Fruit fly (Drosophila melanogaster): ENCODE results near the gene Pgant5.

Pgant5 gene

dm6 chr2L:5080225-5080867 is 13.0 kb downstream of the Pgant5 start (continued):
- TF ChIP-seq CoRest (tag; optimal IDR thresholded peaks at IDR 0.05) (peak; percentile 18), Drgx (GFP tag; IDR thresholded peaks at IDR 0.05) (peak; percentile 87), zfh1 (GFP tag; IDR thresholded peaks at IDR 0.05) (0 out of 3 replicates have a peak, but pooled peaks have one; percentile 28), Meics (GFP tag; optimal IDR thresholded peaks at IDR 0.05) (peak; percentile 2), sob (GFP tag; IDR thresholded peaks at IDR 0.05) (0 out of 2 replicates have a peak, but pooled peaks have one; percentile 7), CG17359 (tag; optimal IDR thresholded peaks at IDR 0.05) (peak; percentile 20), Oli (tag; optimal IDR thresholded peaks at IDR 0.05) (peak; percentile 32), CG6175 (GFP tag; IDR thresholded peaks at IDR 0.05) (no peak), Sox102F (GFP tag; optimal IDR thresholded peaks at IDR 0.05) (peak; percentile 62), Dref (GFP tag; IDR thresholded peaks at IDR 0.05) (no peak), Fer1 (GFP tag; optimal IDR thresholded peaks at IDR 0.05) (peak; percentile 14), CG10209 (GFP tag; optimal IDR thresholded peaks at IDR 0.05) (peak; percentile 4)

dm6 chr2L:5079200-5079599 is 14.2 kb downstream of the Pgant5 start:
- TF ChIP-seq br (optimal IDR thresholded peaks at IDR 0.05) = no peak
- peak; percentile 5 for TF ChIP-seq nom (GFP tag; optimal IDR thresholded peaks at IDR 0.05)
- peak in 1 of 2 experiments; percentile 94 for TF ChIP-seq Hr78 (GFP tag; optimal IDR thresholded peaks at IDR 0.05)
- peak in 1 of 2 experiments; percentile 14 for TF ChIP-seq Trl (optimal IDR thresholded peaks at IDR 0.05)
- no peak for TF ChIP-seq Trl (GFP tag; optimal IDR thresholded peaks at IDR 0.05)
- peak; percentile 38 for TF ChIP-seq CG1832 (GFP tag; optimal IDR thresholded peaks at IDR 0.05)
- no peak for TF ChIP-seq CG4854 (GFP tag; optimal IDR thresholded peaks at IDR 0.05)
- TF ChIP-seq CG4617 (GFP tag; optimal IDR thresholded peaks at IDR 0.05; ENCODE audit: borderline replicate concordance) = no peak
- 0 out of 2 replicates have a peak, but pooled peaks have one; percentile 36 for TF ChIP-seq CG10321 (GFP tag; IDR thresholded peaks at IDR 0.05)

dm6 chr2L:5072357-5072756 is 21.0 kb downstream of the Pgant5 start:
- TF ChIP-seq ind (GFP tag; optimal IDR thresholded peaks at IDR 0.05) = no peak
- no peak for TF ChIP-seq CG9876 (GFP tag; optimal IDR thresholded peaks at IDR 0.05)
- TF ChIP-seq sens (GFP tag) = peak; percentile 68
- peak in 1 of 2 experiments; percentile 39 for TF ChIP-seq eve (GFP tag; optimal IDR thresholded peaks at IDR 0.05)

- TF ChIP-seq CG11247 (GFP tag; IDR thresholded peaks at IDR 0.05) = peak; percentile 74
- peak; percentile 53 for TF ChIP-seq CG10565 (GFP tag; optimal IDR thresholded peaks at IDR 0.05)
- TF ChIP-seq CkIIα-i1 (GFP tag; IDR thresholded peaks at IDR 0.05) = no peak
- TF ChIP-seq sisA (GFP tag; IDR thresholded peaks at IDR 0.05) = no peak
- TF ChIP-seq CG16815 (GFP tag; optimal IDR thresholded peaks at IDR 0.05) = no peak
- TF ChIP-seq Mad (GFP tag; optimal IDR thresholded peaks at IDR 0.05) = peak; percentile 91
- peak; percentile 72; the same call in 2 of the 3 replicates for TF ChIP-seq CG6175 (GFP tag; IDR thresholded peaks at IDR 0.05)
- TF ChIP-seq CG33557 (GFP tag; optimal IDR thresholded peaks at IDR 0.05) = peak; percentile 65
- TF ChIP-seq CG16863 (GFP tag; optimal IDR thresholded peaks at IDR 0.05) = peak; percentile 62
- 0 out of 2 replicates have a peak, but pooled peaks have one; percentile 32 for TF ChIP-seq CG11696 (GFP tag; IDR thresholded peaks at IDR 0.05)
- TF ChIP-seq CG2678 (tag; optimal IDR thresholded peaks at IDR 0.05) = peak; percentile 74
- TF ChIP-seq pan (optimal IDR thresholded peaks at IDR 0.05) = no peak
- TF ChIP-seq pan (GFP tag; optimal IDR thresholded peaks at IDR 0.05 in 1 of 2, IDR thresholded peaks at IDR 0.05 in 1 of 2) = peak in 1 of 2 experiments; percentile 68
- peak; percentile 31; the same call in 1 of the 2 replicates for TF ChIP-seq hbn (GFP tag; IDR thresholded peaks at IDR 0.05; ENCODE audit: partially characterized antibody)
- TF ChIP-seq NFAT (GFP tag; IDR thresholded peaks at IDR 0.05) = no peak; the same call in 1 of the 2 replicates
- TF ChIP-seq ATbp (GFP tag; optimal IDR thresholded peaks at IDR 0.05) = peak; percentile 66
- TF ChIP-seq CG2875 (GFP tag; optimal IDR thresholded peaks at IDR 0.05) = peak; percentile 85
- peak; percentile 89 for TF ChIP-seq CG3281 (GFP tag; optimal IDR thresholded peaks at IDR 0.05)
- peak; percentile 73 for TF ChIP-seq sens-2 (GFP tag; IDR thresholded peaks at IDR 0.05)
- peak; percentile 70 for TF ChIP-seq CG9817 (tag; optimal IDR thresholded peaks at IDR 0.05)
- TF ChIP-seq crc (GFP tag; optimal IDR thresholded peaks at IDR 0.05) = peak; percentile 77
Measured at dm6 chr2L:5070797-5071579, 22.4 kb downstream of the Pgant5 start, which contains the start of gene RpL37A. Gene RpL37A, plus strand, starts transcription at chr2L:5070957.
